Worm (Caenorhabditis elegans) whole organism, young adult: ENCODE data around the gene glt-7.

Source experiments
- F37B4.10 ChIP-seq: fragments of 200-800 bp; sonication (Bioruptor generic); IDR thresholded peaks from 2 replicates; pipeline ENCODE4 v1.3.6; 2022; ENCODE audit warnings: missing genetic modification characterization, missing compliant biosample characterization
- F39B2.1 ChIP-seq: fragments of 200-800 bp; sonication (Bioruptor generic); IDR thresholded peaks from 2 replicates; pipeline ENCODE4 v1.3.6; 2022; ENCODE audit warnings: missing genetic modification reagents, missing genetic modification characterization, missing compliant biosample characterization
- F57A8.1 ChIP-seq: fragments of 200-800 bp; sonication (Bioruptor generic); optimal IDR thresholded peaks from 2 replicates; lab custom pipeline; 2018; ENCODE audit warnings: mild to moderate bottlenecking, missing genetic modification characterization, moderate library complexity, missing compliant biosample characterization
- F57C9.4 ChIP-seq: sonication (generic microtip); optimal IDR thresholded peaks from 2 replicates; lab custom pipeline; 2017; ENCODE audit warnings: mild to moderate bottlenecking, missing genetic modification characterization, missing compliant biosample characterization
- K11D2.4 ChIP-seq: fragments of 200-800 bp; sonication (Bioruptor generic); IDR thresholded peaks from 2 replicates; pipeline ENCODE4 v1.3.6; 2022; ENCODE audit warnings: missing genetic modification reagents, missing genetic modification characterization, missing compliant biosample characterization
- Y79H2A.3 ChIP-seq: fragments of 200-800 bp; sonication (Bioruptor generic); conservative IDR thresholded peaks from 2 replicates; pipeline ENCODE4 v1.3.6; 2022; ENCODE audit warnings: missing genetic modification reagents, missing genetic modification characterization, missing compliant biosample characterization
- ZK185.1 ChIP-seq: sonication (generic microtip); optimal IDR thresholded peaks from 2 replicates; lab custom pipeline; 2016; ENCODE audit warnings: mild to moderate bottlenecking, missing genetic modification characterization, missing compliant biosample characterization; ENCODE audit not compliant: poor library complexity, severe bottlenecking
- ccch-3 ChIP-seq: fragments of 200-800 bp; sonication (Bioruptor generic); optimal IDR thresholded peaks from 2 replicates; lab custom pipeline; 2018; ENCODE audit warnings: mild to moderate bottlenecking, missing genetic modification characterization, missing compliant biosample characterization
- cebp-1 ChIP-seq, 2 experiments: fragments of 200-800 bp in 1 of 2; sonication (Bioruptor generic) in 1 of 2; sonication (generic microtip) in 1 of 2; IDR thresholded peaks in 1 of 2; optimal IDR thresholded peaks in 1 of 2; 2 replicates each; pipeline versions ENCODE4 v1.3.6 to Lab custom; 2017 to 2022; ENCODE audit warnings: missing compliant biosample characterization in 2 of 2, missing genetic modification characterization in 2 of 2, mild to moderate bottlenecking in 1 of 2, missing genetic modification reagents in 1 of 2, moderate library complexity in 1 of 2
- ceh-100 ChIP-seq: fragments of 200-800 bp; sonication (Bioruptor generic); IDR thresholded peaks from 2 replicates; pipeline ENCODE4 v1.3.6; 2022; ENCODE audit warnings: missing genetic modification reagents, missing genetic modification characterization, missing compliant biosample characterization
- efl-1 ChIP-seq: fragments of 150-350 bp; optimal IDR thresholded peaks from 2 replicates; lab custom pipeline; 2014; ENCODE audit warnings: missing biosample characterization, missing genetic modification reagents, missing genetic modification characterization
- gei-17 ChIP-seq: fragments of 200-800 bp; sonication (Bioruptor generic); optimal IDR thresholded peaks from 2 replicates; lab custom pipeline; 2018; ENCODE audit warnings: mild to moderate bottlenecking, missing genetic modification characterization, missing compliant biosample characterization
- lag-1 ChIP-seq: fragments of 200-800 bp; sonication (Bioruptor generic); IDR thresholded peaks from 2 replicates; pipeline ENCODE4 v1.3.6; 2022; ENCODE audit warnings: missing genetic modification reagents, missing genetic modification characterization, missing compliant biosample characterization
- let-607 ChIP-seq, 2 experiments: fragments of 200-800 bp in 1 of 2; sonication (Bioruptor generic) in 1 of 2; sonication (generic microtip) in 1 of 2; optimal IDR thresholded peaks; 2 replicates each; lab custom pipeline; 2016 to 2018; ENCODE audit warnings: mild to moderate bottlenecking in 2 of 2, missing compliant biosample characterization in 2 of 2, missing genetic modification characterization in 2 of 2, moderate library complexity in 2 of 2, missing genotype in 1 of 2
- lsy-27 ChIP-seq: sonication (generic microtip); optimal IDR thresholded peaks from 2 replicates; lab custom pipeline; 2017; ENCODE audit warnings: missing genetic modification characterization, mild to moderate bottlenecking, missing compliant biosample characterization, antibody characterized with exemption, missing genotype, borderline replicate concordance; ENCODE audit not compliant: insufficient read depth
- madf-3 ChIP-seq: fragments of 200-800 bp; sonication (Bioruptor generic); IDR thresholded peaks from 2 replicates; pipeline ENCODE4 v1.3.6; 2022; ENCODE audit warnings: missing genetic modification reagents, missing genetic modification characterization, missing compliant biosample characterization
- madf-6 ChIP-seq: fragments of 200-800 bp; sonication (Bioruptor generic); IDR thresholded peaks from 2 replicates; pipeline ENCODE4 v1.3.6; 2022; ENCODE audit warnings: missing genetic modification reagents, missing genetic modification characterization, missing compliant biosample characterization
- mcd-1 ChIP-seq: fragments of 200-800 bp; sonication (Bioruptor generic); IDR thresholded peaks from 2 replicates; pipeline ENCODE4 v1.3.6; 2022; ENCODE audit warnings: missing genetic modification reagents, missing genetic modification characterization, missing compliant biosample characterization
- mel-28 ChIP-seq: sonication (generic microtip); optimal IDR thresholded peaks from 2 replicates; lab custom pipeline; 2016; ENCODE audit warnings: borderline replicate concordance, mild to moderate bottlenecking, missing genetic modification characterization, missing compliant biosample characterization
- nfya-1 ChIP-seq: sonication (generic microtip); optimal IDR thresholded peaks from 2 replicates; lab custom pipeline; 2017; ENCODE audit warnings: antibody characterized with exemption, missing compliant biosample characterization, missing genetic modification characterization, borderline replicate concordance; ENCODE audit not compliant: insufficient read depth
- nhr-120 ChIP-seq: fragments of 200-800 bp; sonication (Bioruptor generic); IDR thresholded peaks from 2 replicates; pipeline ENCODE4 v1.3.6; 2022; ENCODE audit warnings: missing genetic modification characterization, missing compliant biosample characterization
- nhr-27 ChIP-seq: fragments of 200-800 bp; sonication (Bioruptor generic); optimal IDR thresholded peaks from 2 replicates; lab custom pipeline; 2018; ENCODE audit warnings: mild to moderate bottlenecking, missing genetic modification characterization, moderate library complexity, missing compliant biosample characterization
- nhr-90 ChIP-seq: sonication (generic microtip); optimal IDR thresholded peaks from 2 replicates; lab custom pipeline; 2016; ENCODE audit warnings: missing genotype, mild to moderate bottlenecking, missing genetic modification characterization, missing compliant biosample characterization
- pha-4 ChIP-seq: fragments of 150-350 bp; sonication (generic microtip); optimal IDR thresholded peaks from 2 replicates; lab custom pipeline; 2014; ENCODE audit warnings: missing biosample characterization, missing genetic modification reagents, missing genetic modification characterization
- rpc-1 ChIP-seq, 2 experiments: fragments of 150-350 bp in 1 of 2; sonication (generic microtip) in 1 of 2; optimal IDR thresholded peaks; 2 replicates each; lab custom pipeline; 2014 to 2018; ENCODE audit warnings: missing biosample characterization in 1 of 2, missing genetic modification characterization in 1 of 2, missing genetic modification reagents in 1 of 2, missing genotype in 1 of 2
- sea-2 ChIP-seq: fragments of 200-800 bp; sonication (Bioruptor generic); IDR thresholded peaks from 2 replicates; pipeline ENCODE4 v1.3.6; 2022; ENCODE audit warnings: missing genetic modification characterization, missing compliant biosample characterization
- snpc-4 ChIP-seq, 5 experiments: fragments of 150-350 bp in 1 of 5; sonication (generic microtip) in 4 of 5; optimal IDR thresholded peaks; 2 replicates each; lab custom pipeline; 2014 to 2018; ENCODE audit warnings: missing genetic modification characterization in 5 of 5, missing biosample characterization in 3 of 5, antibody characterized with exemption in 2 of 5, mild to moderate bottlenecking in 2 of 5, missing compliant biosample characterization in 2 of 5, missing genotype in 2 of 5, moderate library complexity in 2 of 5, missing genetic modification reagents in 1 of 5
- tbp1 ChIP-seq: fragments of 200-800 bp; sonication (Bioruptor generic); optimal IDR thresholded peaks from 2 replicates; lab custom pipeline; 2018; ENCODE audit warnings: mild to moderate bottlenecking, missing genetic modification characterization, missing compliant biosample characterization
- tbx-9 ChIP-seq: sonication (generic microtip); optimal IDR thresholded peaks from 2 replicates; lab custom pipeline; 2016; ENCODE audit warnings: borderline replicate concordance, missing genetic modification characterization, inconsistent platforms, missing compliant biosample characterization
- unc-62 ChIP-seq: fragments of 150-350 bp; optimal IDR thresholded peaks from 2 replicates; lab custom pipeline; 2014; ENCODE audit warnings: missing biosample characterization, missing genetic modification reagents, missing genetic modification characterization
- zim-3 ChIP-seq: sonication (generic microtip); optimal IDR thresholded peaks from 2 replicates; lab custom pipeline; 2017; ENCODE audit warnings: mild to moderate bottlenecking, missing genetic modification characterization, moderate library complexity, missing compliant biosample characterization
- ztf-18 ChIP-seq: sonication (generic microtip); optimal IDR thresholded peaks from 2 replicates; lab custom pipeline; 2016; ENCODE audit warnings: missing genotype, mild to moderate bottlenecking, missing genetic modification characterization, missing compliant biosample characterization
- ztf-22 ChIP-seq: fragments of 200-800 bp; sonication (Bioruptor generic); optimal IDR thresholded peaks from 2 replicates; lab custom pipeline; 2018; ENCODE audit warnings: mild to moderate bottlenecking, missing genetic modification characterization, moderate library complexity, missing compliant biosample characterization
- ztf-26 ChIP-seq: sonication (generic microtip); optimal IDR thresholded peaks from 2 replicates; lab custom pipeline; 2017; ENCODE audit warnings: missing genetic modification characterization, missing compliant biosample characterization

The glt-7 gene

ce11 chrIV:531835-532234 is at the start of gene glt-7:
Gene glt-7 (plus strand): TSS chrIV:532135.
- no peak for TF ChIP-seq sea-2 (GFP tag; lab: Robert Waterston, UW)
- TF ChIP-seq nhr-90 (tag; lab: Kevin White, UChicago): no peak
- no peak for TF ChIP-seq nfya-1

- TF ChIP-seq zim-3 (tag; lab: Kevin White, UChicago): no peak
- TF ChIP-seq ccch-3 (GFP tag; lab: Kevin White, UChicago): no peak
- no peak for TF ChIP-seq pha-4 (tag; lab: Kevin White, UChicago)
- TF ChIP-seq F57A8.1 (GFP tag; lab: Kevin White, UChicago): no peak
- no peak for TF ChIP-seq gei-17 (GFP tag; lab: Kevin White, UChicago)
- TF ChIP-seq F37B4.10: no peak
- TF ChIP-seq ztf-22 (GFP tag; lab: Kevin White, UChicago): no peak
- no peak for TF ChIP-seq let-607 (tag; optimal IDR thresholded peaks at IDR 0.05; lab: Kevin White, UChicago)
- no peak for TF ChIP-seq rpc-1 (optimal IDR thresholded peaks at IDR 0.05; lab: Kevin White, UChicago)
- no peak for TF ChIP-seq rpc-1 (tag; optimal IDR thresholded peaks at IDR 0.05; lab: Kevin White, UChicago)
- no peak for TF ChIP-seq nhr-120 (GFP tag; lab: Robert Waterston, UW)
- no peak for TF ChIP-seq mel-28 (tag; lab: Kevin White, UChicago)
- TF ChIP-seq nhr-27: no peak
- no peak for TF ChIP-seq nhr-90 (tag; lab: Kevin White, UChicago)
- no peak for TF ChIP-seq Y79H2A.3 (GFP tag; lab: Robert Waterston, UW)
- no peak for TF ChIP-seq madf-3 (GFP tag; lab: Robert Waterston, UW)
- no peak for TF ChIP-seq snpc-4 (GFP tag; optimal IDR thresholded peaks at IDR 0.05; lab: Kevin White, UChicago)
- no peak for TF ChIP-seq snpc-4 (tag; optimal IDR thresholded peaks at IDR 0.05; lab: Kevin White, UChicago)
- no peak for TF ChIP-seq nfya-1
- TF ChIP-seq ztf-18 (tag; lab: Kevin White, UChicago): no peak
Observed at ce11 chrIV:484004-484403, 47.9 kb upstream of the glt-7 start.

- TF ChIP-seq ztf-26 (tag; lab: Kevin White, UChicago) (no peak), ceh-100 (GFP tag; lab: Robert Waterston, UW) (no peak), tbx-9 (tag; lab: Kevin White, UChicago) (no peak), mcd-1 (no peak), tbp1 (GFP tag; lab: Kevin White, UChicago) (no peak), lag-1 (GFP tag; lab: Robert Waterston, UW) (no peak), rpc-1 (optimal IDR thresholded peaks at IDR 0.05; lab: Kevin White, UChicago) (no peak), rpc-1 (tag; optimal IDR thresholded peaks at IDR 0.05; lab: Kevin White, UChicago) (no peak), K11D2.4 (no peak), ZK185.1 (tag; lab: Kevin White, UChicago) (no peak), nfya-1 (no peak), lsy-27 (tag; lab: Kevin White, UChicago) (no peak), efl-1 (no peak), madf-6 (GFP tag; lab: Robert Waterston, UW) (no peak), F57C9.4 (no peak), unc-62 (GFP tag; lab: Kevin White, UChicago) (no peak), F39B2.1 (no peak), cebp-1 (GFP tag; IDR thresholded peaks at IDR 0.05; lab: Robert Waterston, UW) (no peak), cebp-1 (tag; optimal IDR thresholded peaks at IDR 0.05; lab: Kevin White, UChicago) (no peak)
Observed at ce11 chrIV:484768-485167, 47.2 kb upstream of the glt-7 start.
